Worm (Caenorhabditis elegans): Measurements from ENCODE around the gene F36H5.9.
"Not testable (repeated sequence)": the region's sequence is repeated elsewhere in the genome, so short reads cannot be mapped to it uniquely, and the experiment has no call there.

The F36H5.9 gene

ce11 chrII:1752990-1753389, at the start of gene F36H5.9:
Gene F36H5.9, minus strand, starts transcription at chrII:1753090.
- TF ChIP-seq med-1 (GFP tag; optimal IDR thresholded peaks at IDR 0.05; ENCODE audit: insufficient read depth) = no peak
- TF ChIP-seq cog-1 (tag; optimal IDR thresholded peaks at IDR 0.05) = no peak
- no peak for TF ChIP-seq flt-1 (GFP tag; IDR thresholded peaks at IDR 0.05)
- TF ChIP-seq klf-2 (GFP tag; conservative IDR thresholded peaks at IDR 0.05) = no peak
- no peak for TF ChIP-seq ztf-23 (GFP tag; IDR thresholded peaks at IDR 0.05)
- TF ChIP-seq T22C8.4 (GFP tag; IDR thresholded peaks at IDR 0.05) = no peak
- TF ChIP-seq ref-1 (GFP tag; conservative IDR thresholded peaks at IDR 0.05) = no peak
- TF ChIP-seq ztf-29 (GFP tag; IDR thresholded peaks at IDR 0.05) = no peak
- no peak for TF ChIP-seq tab-1 (GFP tag; IDR thresholded peaks at IDR 0.05)

- TF ChIP-seq med-1 (GFP tag; optimal IDR thresholded peaks at IDR 0.05; ENCODE audit: insufficient read depth) (no peak), cog-1 (tag; optimal IDR thresholded peaks at IDR 0.05) (no peak), T22C8.4 (GFP tag; IDR thresholded peaks at IDR 0.05) (no peak), flt-1 (GFP tag; IDR thresholded peaks at IDR 0.05) (no peak)
Measured at ce11 chrII:1788087-1788486, 35.2 kb upstream of the F36H5.9 start, which contains the start of the genes C08F1.6 and fbxb-13. Gene C08F1.6, minus strand, starts transcription at chrII:1788187. Gene fbxb-13, plus strand, starts transcription at chrII:1788277.

ce11 chrII:1787208-1787607, 34.3 kb upstream of the F36H5.9 start:
- TF ChIP-seq cog-1 (tag; optimal IDR thresholded peaks at IDR 0.05) (no peak), T22C8.4 (GFP tag; IDR thresholded peaks at IDR 0.05) (no peak), klf-2 (GFP tag; conservative IDR thresholded peaks at IDR 0.05) (no peak), ztf-23 (GFP tag; IDR thresholded peaks at IDR 0.05) (no peak), med-1 (GFP tag; optimal IDR thresholded peaks at IDR 0.05; ENCODE audit: insufficient read depth) (no peak)

ce11 chrII:1786209-1786608, 33.3 kb upstream of the F36H5.9 start, which contains the start of gene C08F1.10:
Gene C08F1.10, minus strand, starts transcription at chrII:1786309.
- no peak for TF ChIP-seq tab-1 (GFP tag; IDR thresholded peaks at IDR 0.05)
- no peak for TF ChIP-seq med-1 (GFP tag; optimal IDR thresholded peaks at IDR 0.05; ENCODE audit: insufficient read depth)
- no peak for TF ChIP-seq T22C8.4 (GFP tag; IDR thresholded peaks at IDR 0.05)
- no peak for TF ChIP-seq klf-2 (GFP tag; conservative IDR thresholded peaks at IDR 0.05)
- TF ChIP-seq cog-1 (tag; optimal IDR thresholded peaks at IDR 0.05) = no peak
- no peak for TF ChIP-seq ref-1 (GFP tag; conservative IDR thresholded peaks at IDR 0.05)
- no peak for TF ChIP-seq ztf-29 (GFP tag; IDR thresholded peaks at IDR 0.05)

ce11 chrII:1784799-1785198, 31.9 kb upstream of the F36H5.9 start, which contains the start of gene C08F1.11:
Gene C08F1.11, minus strand, starts transcription at chrII:1784899.
- TF ChIP-seq tab-1 (GFP tag; IDR thresholded peaks at IDR 0.05) = no peak
- no peak for TF ChIP-seq klf-2 (GFP tag; conservative IDR thresholded peaks at IDR 0.05)
- no peak for TF ChIP-seq ztf-23 (GFP tag; IDR thresholded peaks at IDR 0.05)
- TF ChIP-seq med-1 (GFP tag; optimal IDR thresholded peaks at IDR 0.05; ENCODE audit: insufficient read depth) = no peak
- no peak for TF ChIP-seq ref-1 (GFP tag; conservative IDR thresholded peaks at IDR 0.05)
- TF ChIP-seq T22C8.4 (GFP tag; IDR thresholded peaks at IDR 0.05) = no peak
- no peak for TF ChIP-seq cog-1 (tag; optimal IDR thresholded peaks at IDR 0.05)
- TF ChIP-seq flt-1 (GFP tag; IDR thresholded peaks at IDR 0.05) = no peak
- no peak for TF ChIP-seq ztf-29 (GFP tag; IDR thresholded peaks at IDR 0.05)

- TF ChIP-seq ref-1 (GFP tag; conservative IDR thresholded peaks at IDR 0.05) (no peak), ztf-23 (GFP tag; IDR thresholded peaks at IDR 0.05) (no peak), klf-2 (GFP tag; conservative IDR thresholded peaks at IDR 0.05) (no peak), med-1 (GFP tag; optimal IDR thresholded peaks at IDR 0.05; ENCODE audit: insufficient read depth) (no peak), T22C8.4 (GFP tag; IDR thresholded peaks at IDR 0.05) (no peak), ztf-29 (GFP tag; IDR thresholded peaks at IDR 0.05) (no peak), cog-1 (tag; optimal IDR thresholded peaks at IDR 0.05) (no peak), tab-1 (GFP tag; IDR thresholded peaks at IDR 0.05) (no peak), flt-1 (GFP tag; IDR thresholded peaks at IDR 0.05) (no peak)
Measured at ce11 chrII:1782474-1782873, 29.6 kb upstream of the F36H5.9 start, which contains the start of gene math-4. Gene math-4, minus strand, starts transcription at chrII:1782574.

ce11 chrII:1775234-1775633, 22.3 kb upstream of the F36H5.9 start, which contains the start of gene F36H5.14:
Gene F36H5.14, plus strand, starts transcription at chrII:1775534.
- TF ChIP-seq cog-1 (tag; optimal IDR thresholded peaks at IDR 0.05); med-1 (GFP tag; optimal IDR thresholded peaks at IDR 0.05; ENCODE audit: insufficient read depth); klf-2 (GFP tag; conservative IDR thresholded peaks at IDR 0.05): not testable (repeated sequence)

ce11 chrII:1771785-1772184, 18.9 kb upstream of the F36H5.9 start, which contains the start of gene math-3:
Gene math-3, plus strand, starts transcription at chrII:1772085.
- no peak for TF ChIP-seq ztf-23 (GFP tag; IDR thresholded peaks at IDR 0.05)
- no peak for TF ChIP-seq med-1 (GFP tag; optimal IDR thresholded peaks at IDR 0.05; ENCODE audit: insufficient read depth)
- TF ChIP-seq ref-1 (GFP tag; conservative IDR thresholded peaks at IDR 0.05) = no peak
- TF ChIP-seq tab-1 (GFP tag; IDR thresholded peaks at IDR 0.05) = no peak
- TF ChIP-seq T22C8.4 (GFP tag; IDR thresholded peaks at IDR 0.05) = no peak
- no peak for TF ChIP-seq flt-1 (GFP tag; IDR thresholded peaks at IDR 0.05)
- no peak for TF ChIP-seq cog-1 (tag; optimal IDR thresholded peaks at IDR 0.05)
- no peak for TF ChIP-seq ztf-29 (GFP tag; IDR thresholded peaks at IDR 0.05)
- TF ChIP-seq klf-2 (GFP tag; conservative IDR thresholded peaks at IDR 0.05) = no peak

ce11 chrII:1771347-1771746, 18.5 kb upstream of the F36H5.9 start, which contains the start of gene math-26:
Gene math-26, plus strand, starts transcription at chrII:1771647.
- not testable (repeated sequence) for TF ChIP-seq flt-1 (GFP tag; IDR thresholded peaks at IDR 0.05); ref-1 (GFP tag; conservative IDR thresholded peaks at IDR 0.05); tab-1 (GFP tag; IDR thresholded peaks at IDR 0.05)

- TF ChIP-seq cog-1 (tag; optimal IDR thresholded peaks at IDR 0.05) = no peak
- no peak for TF ChIP-seq ztf-23 (GFP tag; IDR thresholded peaks at IDR 0.05)
- no peak for TF ChIP-seq flt-1 (GFP tag; IDR thresholded peaks at IDR 0.05)
- no peak for TF ChIP-seq T22C8.4 (GFP tag; IDR thresholded peaks at IDR 0.05)
- no peak for TF ChIP-seq klf-2 (GFP tag; conservative IDR thresholded peaks at IDR 0.05)
- no peak for TF ChIP-seq ztf-29 (GFP tag; IDR thresholded peaks at IDR 0.05)
- TF ChIP-seq tab-1 (GFP tag; IDR thresholded peaks at IDR 0.05) = no peak
- TF ChIP-seq ref-1 (GFP tag; conservative IDR thresholded peaks at IDR 0.05) = no peak
Measured at ce11 chrII:1766715-1767114, 13.8 kb upstream of the F36H5.9 start.

Data from whole organism, midembryonic.